Worm (Caenorhabditis elegans) whole organism, L4/young adult: ENCODE measurements around the gene C09G5.13.

Source experiments
- W03F9.2 ChIP-seq: fragments of 150-350 bp; optimal IDR thresholded peaks from 2 replicates; lab custom pipeline; 2014; ENCODE audit warnings: missing biosample characterization, missing genetic modification characterization
- dao-5 ChIP-seq: sonication (generic microtip); optimal IDR thresholded peaks from 2 replicates; lab custom pipeline; 2016; ENCODE audit warnings: missing genotype, missing genetic modification characterization, moderate library complexity, missing compliant biosample characterization
- him-1 ChIP-seq: sonication (generic microtip); optimal IDR thresholded peaks from 2 replicates; lab custom pipeline; 2016; ENCODE audit warnings: missing genotype, missing genetic modification reagents, missing genetic modification characterization, missing compliant biosample characterization

ce11 chrII:10767977-10768376 lies 50.8 kb downstream of the C09G5.13 start:
- TF ChIP-seq him-1 (no peak), dao-5 (no peak), W03F9.2 (tag; lab: Kevin White, UChicago) (no peak)
